Worm (Caenorhabditis elegans) whole organism, L4/young adult: ENCODE data around the gene K11H12.4.

Source experiments
- W03F9.2 ChIP-seq: fragments of 150-350 bp; optimal IDR thresholded peaks from 2 replicates; lab custom pipeline; 2014; ENCODE audit warnings: missing biosample characterization, missing genetic modification characterization
- dao-5 ChIP-seq: sonication (generic microtip); optimal IDR thresholded peaks from 2 replicates; lab custom pipeline; 2016; ENCODE audit warnings: missing genotype, missing genetic modification characterization, moderate library complexity, missing compliant biosample characterization
- him-1 ChIP-seq: sonication (generic microtip); optimal IDR thresholded peaks from 2 replicates; lab custom pipeline; 2016; ENCODE audit warnings: missing genotype, missing genetic modification reagents, missing genetic modification characterization, missing compliant biosample characterization

DNA sequence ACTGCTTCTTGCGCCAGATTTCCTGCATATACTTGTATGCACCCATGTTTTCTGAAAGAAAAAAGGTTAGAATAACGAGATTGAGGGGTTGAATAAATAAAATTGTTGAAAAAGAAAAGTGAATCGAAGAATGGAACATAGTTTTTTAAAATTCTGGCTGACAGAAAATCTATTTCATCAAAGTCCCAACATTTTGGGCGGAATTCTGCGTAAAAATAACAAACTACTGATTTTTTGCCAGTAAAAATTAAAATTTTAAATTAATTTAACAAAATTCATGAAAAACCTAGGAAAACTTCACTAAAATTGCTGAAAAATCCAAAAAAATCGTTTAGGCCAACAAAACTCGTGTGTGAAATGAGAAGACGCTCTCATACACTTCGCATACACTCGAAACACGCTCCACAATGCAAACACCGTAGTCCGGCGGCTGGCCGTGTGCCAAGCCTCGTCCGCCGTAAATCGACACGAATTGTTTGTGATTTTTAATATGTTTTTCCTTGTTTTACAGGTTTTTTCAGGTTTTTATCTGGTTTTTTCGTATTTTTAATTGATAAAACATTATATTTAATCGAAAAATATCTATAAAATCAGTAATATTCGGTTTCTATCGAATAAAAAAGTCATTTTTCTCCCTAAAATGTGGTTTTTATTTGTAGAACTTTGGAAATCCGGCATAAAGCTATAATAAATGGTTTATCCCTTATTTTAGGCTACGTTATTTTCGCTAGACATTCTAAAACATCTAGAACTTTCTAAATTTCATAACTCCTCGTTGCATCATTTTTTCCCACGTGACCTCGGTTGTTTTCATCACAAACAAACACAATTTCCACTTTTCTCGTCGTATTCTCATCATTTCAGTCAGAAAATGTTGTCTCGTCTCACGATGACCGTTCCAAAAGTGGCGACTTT, 20.9 kb downstream of the K11H12.4 start, which contains the start of the genes rpl-15 and K11H12.8:
- TF ChIP-seq him-1 (tag; lab: Kevin White, UChicago) (peak; percentile 100), dao-5 (tag; lab: Kevin White, UChicago) (peak; percentile 83), W03F9.2 (tag; lab: Kevin White, UChicago) (peak; percentile 99)
